Fruit fly (Drosophila melanogaster): ENCODE results near the gene Gagr.

The Gagr gene

dm6 chr3L:16412394-16412950 lies 18.1 kb downstream of the Gagr start, which contains the start of gene Serinc (continued):
- peak; percentile 17 for TF ChIP-seq CG31388 (GFP tag; optimal IDR thresholded peaks at IDR 0.05)
- peak; percentile 34 for TF ChIP-seq fd96Cb (tag; optimal IDR thresholded peaks at IDR 0.05)
- peak; percentile 95 for TF ChIP-seq tna (GFP tag; IDR thresholded peaks at IDR 0.05; ENCODE audit: partially characterized antibody)
- TF ChIP-seq zfh2 (GFP tag; optimal IDR thresholded peaks at IDR 0.05), result peak; percentile 55
- peak; percentile 76 for TF ChIP-seq onecut (GFP tag; IDR thresholded peaks at IDR 0.05)
- TF ChIP-seq lilli (GFP tag; optimal IDR thresholded peaks at IDR 0.05), result peak; percentile 78
- peak; percentile 66 for TF ChIP-seq CG2120 (GFP tag; optimal IDR thresholded peaks at IDR 0.05)
- TF ChIP-seq scrt (GFP tag; optimal IDR thresholded peaks at IDR 0.05), result peak; percentile 44
- peak; percentile 37 for TF ChIP-seq tx (GFP tag; optimal IDR thresholded peaks at IDR 0.05)
- no peak for TF ChIP-seq Hmx (GFP tag; optimal IDR thresholded peaks at IDR 0.05)
- TF ChIP-seq sc (optimal IDR thresholded peaks at IDR 0.05), result no peak
- TF ChIP-seq sc (GFP tag; optimal IDR thresholded peaks at IDR 0.05), result peak; percentile 5
- no peak for TF ChIP-seq Eip74EF (GFP tag; optimal IDR thresholded peaks at IDR 0.05)
- peak; percentile 51 for TF ChIP-seq Chrac-16 (GFP tag; optimal IDR thresholded peaks at IDR 0.05)
- no peak; the same call in 1 of the 2 replicates for TF ChIP-seq lmd (GFP tag; IDR thresholded peaks at IDR 0.05)
- TF ChIP-seq kah (GFP tag; optimal IDR thresholded peaks at IDR 0.05), result no peak
- TF ChIP-seq Atf-2 (GFP tag; optimal IDR thresholded peaks at IDR 0.05), result peak; percentile 53
- TF ChIP-seq Hr78 (GFP tag; optimal IDR thresholded peaks at IDR 0.05), result no peak
- peak; percentile 47 for TF ChIP-seq Antp (GFP tag; optimal IDR thresholded peaks at IDR 0.05)
- no peak for TF ChIP-seq lov (optimal IDR thresholded peaks at IDR 0.05)
- no peak for TF ChIP-seq lov (GFP tag; IDR thresholded peaks at IDR 0.05)
- peak; percentile 74 for TF ChIP-seq Max (GFP tag; optimal IDR thresholded peaks at IDR 0.05)
- no peak for TF ChIP-seq CG15269 (tag; optimal IDR thresholded peaks at IDR 0.05)
- 0 out of 3 replicates have a peak, but pooled peaks have one; percentile 14 for TF ChIP-seq CG34422 (GFP tag; IDR thresholded peaks at IDR 0.05)
- TF ChIP-seq CG17612 (GFP tag; IDR thresholded peaks at IDR 0.05), result no peak
- TF ChIP-seq sr (GFP tag; IDR thresholded peaks at IDR 0.05), result no peak
- no peak for TF ChIP-seq CG10565 (GFP tag; optimal IDR thresholded peaks at IDR 0.05)
- TF ChIP-seq pnt (GFP tag; optimal IDR thresholded peaks at IDR 0.05), result no peak
- TF ChIP-seq stwl (tag; optimal IDR thresholded peaks at IDR 0.05), result peak; percentile 48
- TF ChIP-seq pfk (GFP tag; optimal IDR thresholded peaks at IDR 0.05), result no peak
- peak; percentile 39 for TF ChIP-seq ssp (GFP tag; IDR thresholded peaks at IDR 0.05)
- TF ChIP-seq kni (GFP tag; optimal IDR thresholded peaks at IDR 0.05), result peak; percentile 24
- TF ChIP-seq tll (GFP tag; optimal IDR thresholded peaks at IDR 0.05), result no peak
- peak; percentile 97 for TF ChIP-seq CG14860 (GFP tag; IDR thresholded peaks at IDR 0.05; ENCODE audit: partially characterized antibody)
- TF ChIP-seq da (GFP tag; optimal IDR thresholded peaks at IDR 0.05), result no peak
- peak; percentile 69 for TF ChIP-seq CG4424 (GFP tag; optimal IDR thresholded peaks at IDR 0.05)
- TF ChIP-seq CTCF (GFP tag; optimal IDR thresholded peaks at IDR 0.05), result peak; percentile 97
- TF ChIP-seq grn (GFP tag; optimal IDR thresholded peaks at IDR 0.05), result no peak
- no peak for TF ChIP-seq Deaf1 (tag; optimal IDR thresholded peaks at IDR 0.05)
- peak; percentile 78; the same call in 1 of the 2 replicates for TF ChIP-seq CG9932 (GFP tag; IDR thresholded peaks at IDR 0.05)
- TF ChIP-seq mirr (GFP tag; optimal IDR thresholded peaks at IDR 0.05), result no peak
- no peak for TF ChIP-seq klu (GFP tag; IDR thresholded peaks at IDR 0.05)
- peak; percentile 59 for TF ChIP-seq caup (GFP tag; optimal IDR thresholded peaks at IDR 0.05; ENCODE audit: severe bottlenecking)
- TF ChIP-seq sd (tag; optimal IDR thresholded peaks at IDR 0.05), result peak; percentile 22
- TF ChIP-seq eve (GFP tag; optimal IDR thresholded peaks at IDR 0.05), result no peak
- peak; percentile 32 for TF ChIP-seq CG3281 (GFP tag; optimal IDR thresholded peaks at IDR 0.05)
- TF ChIP-seq ab (GFP tag; optimal IDR thresholded peaks at IDR 0.05), result no peak
- peak; percentile 65 for TF ChIP-seq CG11456 (GFP tag; IDR thresholded peaks at IDR 0.05)
- peak; percentile 52; the same call in 1 of the 2 replicates for TF ChIP-seq CG14441 (GFP tag; IDR thresholded peaks at IDR 0.05)
- peak; percentile 97 for TF ChIP-seq Ets65A (GFP tag)
- no peak for TF ChIP-seq Nf-YC (tag; optimal IDR thresholded peaks at IDR 0.05)

All from whole organism, embryonic.